Fruit fly (Drosophila melanogaster) Kc167 (cell line): Measurements from ENCODE around the gene Myo95E.

Source experiments
- Myc ChIP-seq: fragments of >200 bp; optimal IDR thresholded peaks from 2 replicates; lab custom pipeline; 2017; ENCODE audit warnings: missing external identifiers
- Sin3A ChIP-seq: fragments of >200 bp; optimal IDR thresholded peaks from 2 replicates; lab custom pipeline; 2018; ENCODE audit warnings: missing external identifiers
- h ChIP-seq: fragments of >200 bp; optimal IDR thresholded peaks from 3 replicates; lab custom pipeline; 2018; ENCODE audit warnings: missing external identifiers
- insv ChIP-seq: fragments of >200 bp; optimal IDR thresholded peaks from 3 replicates; lab custom pipeline; 2018; ENCODE audit warnings: missing external identifiers
- psq ChIP-seq: fragments of >200 bp; optimal IDR thresholded peaks from 2 replicates; lab custom pipeline; 2017; ENCODE audit warnings: missing external identifiers
- ttk ChIP-seq: sonication (Bioruptor generic); optimal IDR thresholded peaks from 2 replicates; lab custom pipeline; 2017; ENCODE audit warnings: missing external identifiers

Myo95E gene

dm6 chr3R:24106879-24107441, 54.3 kb downstream of the Myo95E start, which contains the start of gene CG10694:
Gene CG10694, plus strand, starts transcription at chr3R:24107391.
- no peak for TF ChIP-seq h
- no peak for TF ChIP-seq psq (lab: Kevin White, UChicago)
- TF ChIP-seq ttk (lab: Kevin White, UChicago), result no peak
- TF ChIP-seq Sin3A (lab: Kevin White, UChicago), result no peak

dm6 chr3R:24106059-24106631, 55.2 kb downstream of the Myo95E start:
- no peak for TF ChIP-seq ttk (lab: Kevin White, UChicago)
- TF ChIP-seq Sin3A (lab: Kevin White, UChicago), result no peak
- no peak for TF ChIP-seq insv (lab: Kevin White, UChicago)
- no peak for TF ChIP-seq h
- no peak for TF ChIP-seq Myc
- TF ChIP-seq psq (lab: Kevin White, UChicago), result no peak

dm6 chr3R:24105312-24105902, 55.9 kb downstream of the Myo95E start, which contains the start of gene Syx1A:
Gene Syx1A, minus strand, starts transcription at chr3R:24105763.
- TF ChIP-seq ttk (lab: Kevin White, UChicago) (no peak), h (no peak), insv (lab: Kevin White, UChicago) (no peak), psq (lab: Kevin White, UChicago) (no peak), Myc (no peak), Sin3A (lab: Kevin White, UChicago) (no peak)
